Worm (Caenorhabditis elegans) whole organism, young adult: ENCODE results near the gene nlp-28.

ENCODE experiments used
- B0019.2 ChIP-seq: fragments of 200-800 bp; sonication (Bioruptor generic); conservative IDR thresholded peaks from 2 replicates; pipeline ENCODE4 v1.3.6; 2022; ENCODE audit warnings: missing genetic modification reagents, missing genetic modification characterization, missing compliant biosample characterization
- B0035.1 ChIP-seq: sonication (generic microtip); optimal IDR thresholded peaks from 2 replicates; lab custom pipeline; 2016; ENCODE audit warnings: missing genetic modification characterization, mild to moderate bottlenecking, missing compliant biosample characterization, missing genotype, missing genetic modification reagents
- C06A6.2 ChIP-seq: fragments of 200-800 bp; sonication (Bioruptor generic); conservative IDR thresholded peaks from 2 replicates; pipeline ENCODE4 v1.3.6; 2022; ENCODE audit warnings: missing genetic modification characterization, missing compliant biosample characterization
- C17E4.6 ChIP-seq: fragments of 200-800 bp; sonication (Bioruptor generic); IDR thresholded peaks from 2 replicates; pipeline ENCODE4 v1.3.6; 2022; ENCODE audit warnings: missing genetic modification reagents, missing genetic modification characterization, missing compliant biosample characterization
- D2030.7 ChIP-seq: fragments of 200-800 bp; sonication (Bioruptor generic); IDR thresholded peaks from 2 replicates; pipeline ENCODE4 v1.3.6; 2022; ENCODE audit warnings: missing genetic modification reagents, missing genetic modification characterization, missing compliant biosample characterization
- F10E7.11 ChIP-seq: sonication (generic microtip); optimal IDR thresholded peaks from 2 replicates; lab custom pipeline; 2017; ENCODE audit warnings: mild to moderate bottlenecking, missing genetic modification characterization, moderate library complexity, missing compliant biosample characterization
- F22D6.2 ChIP-seq: sonication (generic microtip); optimal IDR thresholded peaks from 2 replicates; lab custom pipeline; 2016; ENCODE audit warnings: mild to moderate bottlenecking, missing genetic modification characterization, missing compliant biosample characterization
- F33H1.4 ChIP-seq: fragments of 200-800 bp; sonication (Bioruptor generic); IDR thresholded peaks from 2 replicates; pipeline ENCODE4 v1.3.6; 2022; ENCODE audit warnings: missing genetic modification reagents, missing genetic modification characterization, missing compliant biosample characterization
- F39B2.1 ChIP-seq: fragments of 200-800 bp; sonication (Bioruptor generic); IDR thresholded peaks from 2 replicates; pipeline ENCODE4 v1.3.6; 2022; ENCODE audit warnings: missing genetic modification reagents, missing genetic modification characterization, missing compliant biosample characterization
- F49E8.2 ChIP-seq: sonication (generic microtip); optimal IDR thresholded peaks from 3 replicates; lab custom pipeline; 2017; ENCODE audit warnings: missing genetic modification characterization, mild to moderate bottlenecking, missing compliant biosample characterization, antibody characterized with exemption, moderate library complexity; ENCODE audit not compliant: insufficient read depth
- F55B11.4 ChIP-seq: sonication (generic microtip); optimal IDR thresholded peaks from 2 replicates; lab custom pipeline; 2016; ENCODE audit warnings: missing compliant biosample characterization, missing genetic modification characterization, borderline replicate concordance; ENCODE audit not compliant: insufficient read depth
- F57C9.4 ChIP-seq: sonication (generic microtip); optimal IDR thresholded peaks from 2 replicates; lab custom pipeline; 2017; ENCODE audit warnings: mild to moderate bottlenecking, missing genetic modification characterization, missing compliant biosample characterization
- T26A5.8 ChIP-seq: sonication (generic microtip); optimal IDR thresholded peaks from 2 replicates; lab custom pipeline; 2016; ENCODE audit warnings: missing genetic modification characterization, missing compliant biosample characterization
- Y53F4B.3 ChIP-seq: fragments of 200-800 bp; sonication (Bioruptor generic); IDR thresholded peaks from 2 replicates; pipeline ENCODE4 v1.3.6; 2022; ENCODE audit warnings: missing genetic modification reagents, missing genetic modification characterization, missing compliant biosample characterization
- Y53G8AR.9 ChIP-seq: fragments of 200-800 bp; sonication (Bioruptor generic); conservative IDR thresholded peaks from 2 replicates; pipeline ENCODE4 v1.3.6; 2022; ENCODE audit warnings: missing genetic modification reagents, missing genetic modification characterization, missing compliant biosample characterization
- Y67H2A.10 ChIP-seq: fragments of 200-800 bp; sonication (Bioruptor generic); conservative IDR thresholded peaks from 2 replicates; pipeline ENCODE4 v1.3.6; 2022; ENCODE audit warnings: missing genetic modification reagents, missing genetic modification characterization, missing compliant biosample characterization
- Y79H2A.3 ChIP-seq: fragments of 200-800 bp; sonication (Bioruptor generic); conservative IDR thresholded peaks from 2 replicates; pipeline ENCODE4 v1.3.6; 2022; ENCODE audit warnings: missing genetic modification reagents, missing genetic modification characterization, missing compliant biosample characterization
- Y95B8A.8 ChIP-seq: fragments of 200-800 bp; sonication (Bioruptor generic); IDR thresholded peaks from 2 replicates; pipeline ENCODE4 v1.3.6; 2022; ENCODE audit warnings: missing genetic modification reagents, missing genetic modification characterization, missing compliant biosample characterization
- ama-1 ChIP-seq, 3 experiments: fragments of 150-350 bp in 1 of 3; sonication (generic microtip) in 2 of 3; optimal IDR thresholded peaks; 2 replicates each; lab custom pipeline; 2014 to 2018; ENCODE audit warnings: missing biosample characterization in 2 of 3, missing genetic modification characterization in 2 of 3, missing genetic modification reagents in 2 of 3
- athp-1 ChIP-seq: sonication (generic microtip); optimal IDR thresholded peaks from 2 replicates; lab custom pipeline; 2017; ENCODE audit warnings: mild to moderate bottlenecking, missing genetic modification characterization, missing compliant biosample characterization
- ceh-58 ChIP-seq: fragments of 200-800 bp; sonication (Bioruptor generic); IDR thresholded peaks from 2 replicates; pipeline ENCODE4 v1.3.6; 2022; ENCODE audit warnings: missing genetic modification characterization, missing compliant biosample characterization
- chd-7 ChIP-seq: sonication (generic microtip); optimal IDR thresholded peaks from 2 replicates; lab custom pipeline; 2016; ENCODE audit warnings: mild to moderate bottlenecking, missing genetic modification characterization, moderate library complexity, missing compliant biosample characterization
- egrh-3 ChIP-seq: fragments of 200-800 bp; sonication (Bioruptor generic); IDR thresholded peaks from 2 replicates; pipeline ENCODE4 v1.3.6; 2022; ENCODE audit warnings: missing genetic modification reagents, missing genetic modification characterization, missing compliant biosample characterization
- fkh-3 ChIP-seq: sonication (generic microtip); optimal IDR thresholded peaks from 2 replicates; lab custom pipeline; 2016; ENCODE audit warnings: mild to moderate bottlenecking, missing genetic modification characterization, missing compliant biosample characterization
- hmg-20 ChIP-seq: fragments of 200-800 bp; sonication (Bioruptor generic); IDR thresholded peaks from 2 replicates; pipeline ENCODE4 v1.3.6; 2022; ENCODE audit warnings: missing genetic modification reagents, missing genetic modification characterization, missing compliant biosample characterization
- hrde-1 ChIP-seq: sonication (generic microtip); optimal IDR thresholded peaks from 2 replicates; lab custom pipeline; 2016; ENCODE audit warnings: missing genetic modification characterization, mild to moderate bottlenecking, missing compliant biosample characterization, moderate library complexity, missing genotype, missing genetic modification reagents, borderline replicate concordance
- hsf-1 ChIP-seq: fragments of 200-800 bp; sonication (Bioruptor generic); IDR thresholded peaks from 2 replicates; pipeline ENCODE4 v1.3.6; 2022; ENCODE audit warnings: missing genetic modification reagents, missing genetic modification characterization, missing compliant biosample characterization
- let-526 ChIP-seq: fragments of 200-800 bp; sonication (Bioruptor generic); IDR thresholded peaks from 2 replicates; pipeline ENCODE4 v1.3.6; 2022; ENCODE audit warnings: missing genetic modification reagents, missing genetic modification characterization, missing compliant biosample characterization
- let-607 ChIP-seq, 2 experiments: fragments of 200-800 bp in 1 of 2; sonication (Bioruptor generic) in 1 of 2; sonication (generic microtip) in 1 of 2; optimal IDR thresholded peaks; 2 replicates each; lab custom pipeline; 2016 to 2018; ENCODE audit warnings: mild to moderate bottlenecking in 2 of 2, missing compliant biosample characterization in 2 of 2, missing genetic modification characterization in 2 of 2, moderate library complexity in 2 of 2, missing genotype in 1 of 2
- lir-1 ChIP-seq: fragments of 200-800 bp; sonication (Bioruptor generic); conservative IDR thresholded peaks from 2 replicates; pipeline ENCODE4 v1.3.6; 2022; ENCODE audit warnings: missing genetic modification reagents, missing genetic modification characterization, missing compliant biosample characterization
- mes-4 ChIP-seq: sonication (generic microtip); optimal IDR thresholded peaks from 2 replicates; lab custom pipeline; 2016; ENCODE audit warnings: missing genotype, missing genetic modification characterization, missing compliant biosample characterization
- nfya-2 ChIP-seq: fragments of 200-800 bp; sonication (Bioruptor generic); IDR thresholded peaks from 2 replicates; pipeline ENCODE4 v1.3.6; 2022; ENCODE audit warnings: missing genetic modification reagents, missing genetic modification characterization, missing compliant biosample characterization
- nhr-27 ChIP-seq: fragments of 200-800 bp; sonication (Bioruptor generic); optimal IDR thresholded peaks from 2 replicates; lab custom pipeline; 2018; ENCODE audit warnings: mild to moderate bottlenecking, missing genetic modification characterization, moderate library complexity, missing compliant biosample characterization
- rec-8 ChIP-seq, 2 experiments: sonication (generic microtip); optimal IDR thresholded peaks; 2 replicates each; lab custom pipeline; 2016; ENCODE audit warnings: mild to moderate bottlenecking in 2 of 2, missing genetic modification characterization in 2 of 2, missing genetic modification reagents in 2 of 2, missing genotype in 2 of 2, missing biosample characterization in 1 of 2, missing compliant biosample characterization in 1 of 2, moderate library complexity in 1 of 2
- repo-1 ChIP-seq: sonication (generic microtip); optimal IDR thresholded peaks from 2 replicates; lab custom pipeline; 2017; ENCODE audit warnings: mild to moderate bottlenecking, missing genetic modification characterization, missing compliant biosample characterization
- rpc-1 ChIP-seq, 2 experiments: fragments of 150-350 bp in 1 of 2; sonication (generic microtip) in 1 of 2; optimal IDR thresholded peaks; 2 replicates each; lab custom pipeline; 2014 to 2018; ENCODE audit warnings: missing biosample characterization in 1 of 2, missing genetic modification characterization in 1 of 2, missing genetic modification reagents in 1 of 2, missing genotype in 1 of 2
- sptf-2 ChIP-seq: fragments of 200-800 bp; sonication (Bioruptor generic); optimal IDR thresholded peaks from 2 replicates; lab custom pipeline; 2018; ENCODE audit warnings: mild to moderate bottlenecking, missing genetic modification characterization, missing compliant biosample characterization
- tbx-9 ChIP-seq: sonication (generic microtip); optimal IDR thresholded peaks from 2 replicates; lab custom pipeline; 2016; ENCODE audit warnings: borderline replicate concordance, missing genetic modification characterization, inconsistent platforms, missing compliant biosample characterization
- unc-130 ChIP-seq: sonication (generic microtip); optimal IDR thresholded peaks from 2 replicates; lab custom pipeline; 2016; ENCODE audit warnings: missing genetic modification reagents, missing genetic modification characterization, missing compliant biosample characterization

nlp-28 gene

ce11 chrV:3980228-3980933 is 7.3 kb upstream of the nlp-28 start:
- TF ChIP-seq F55B11.4 (tag; lab: Kevin White, UChicago) (no peak), chd-7 (no peak)

ce11 chrV:3981680-3982079 is 6.0 kb upstream of the nlp-28 start, which contains the start of gene nlp-30:
Gene nlp-30 (plus strand): TSS chrV:3981980.
- TF ChIP-seq rpc-1 (optimal IDR thresholded peaks at IDR 0.05; lab: Kevin White, UChicago) = no peak
- TF ChIP-seq rpc-1 (tag; optimal IDR thresholded peaks at IDR 0.05; lab: Kevin White, UChicago) = no peak
- TF ChIP-seq fkh-3 = no peak
- no peak for TF ChIP-seq let-526 (GFP tag; lab: Robert Waterston, UW)
- no peak for TF ChIP-seq rec-8 (tag; optimal IDR thresholded peaks at IDR 0.05; lab: Kevin White, UChicago)
- TF ChIP-seq Y53F4B.3 = no peak
- no peak for TF ChIP-seq Y79H2A.3 (GFP tag; lab: Robert Waterston, UW)
- TF ChIP-seq tbx-9 (tag; lab: Kevin White, UChicago) = no peak
- no peak for TF ChIP-seq F57C9.4
- TF ChIP-seq ama-1 (optimal IDR thresholded peaks at IDR 0.05; lab: Kevin White, UChicago) = no peak
- TF ChIP-seq ama-1 (GFP tag; optimal IDR thresholded peaks at IDR 0.05; lab: Kevin White, UChicago) = no peak
- TF ChIP-seq sptf-2 (GFP tag; lab: Kevin White, UChicago) = no peak
- no peak for TF ChIP-seq B0019.2
- no peak for TF ChIP-seq nhr-27 (tag; lab: Kevin White, UChicago)
- no peak for TF ChIP-seq athp-1
- TF ChIP-seq Y53G8AR.9 (GFP tag; lab: Robert Waterston, UW) = no peak
- no peak for TF ChIP-seq Y67H2A.10 (GFP tag; lab: Robert Waterston, UW)
- no peak for TF ChIP-seq repo-1 (tag; lab: Kevin White, UChicago)
- no peak for TF ChIP-seq T26A5.8
- no peak for TF ChIP-seq egrh-3 (GFP tag; lab: Robert Waterston, UW)
- TF ChIP-seq F33H1.4 = no peak

- no peak for TF ChIP-seq D2030.7 (GFP tag; lab: Robert Waterston, UW)
- TF ChIP-seq T26A5.8 = no peak
- TF ChIP-seq F10E7.11 (tag; lab: Kevin White, UChicago) = no peak
- no peak for TF ChIP-seq hsf-1
- no peak for TF ChIP-seq B0035.1 (tag; lab: Kevin White, UChicago)
- no peak for TF ChIP-seq Y95B8A.8
- no peak for TF ChIP-seq F22D6.2
These were observed 3.5 kb upstream of the nlp-28 start, which contains the start of gene nlp-29 for ce11 chrV:3984178-3984577. Gene nlp-29 (plus strand): TSS chrV:3984425.

ce11 chrV:3985104-3985503 is 2.6 kb upstream of the nlp-28 start:
- TF ChIP-seq lir-1 (no peak), C06A6.2 (GFP tag; lab: Robert Waterston, UW) (no peak), hmg-20 (no peak), sptf-2 (GFP tag; lab: Kevin White, UChicago) (no peak), F55B11.4 (tag; lab: Kevin White, UChicago) (no peak), unc-130 (GFP tag; lab: Kevin White, UChicago) (no peak), B0019.2 (no peak), F39B2.1 (GFP tag; lab: Robert Waterston, UW) (no peak), F49E8.2 (no peak), D2030.7 (GFP tag; lab: Robert Waterston, UW) (no peak), Y53F4B.3 (no peak), Y53G8AR.9 (GFP tag; lab: Robert Waterston, UW) (no peak), F33H1.4 (no peak), ceh-58 (GFP tag; lab: Robert Waterston, UW) (no peak), mes-4 (no peak), nfya-2 (GFP tag; lab: Robert Waterston, UW) (no peak), let-607 (tag; optimal IDR thresholded peaks at IDR 0.05; lab: Kevin White, UChicago) (no peak), hrde-1 (tag; lab: Kevin White, UChicago) (no peak), C17E4.6 (GFP tag; lab: Robert Waterston, UW) (no peak), F22D6.2 (no peak)
- TF ChIP-seq, all 124 proteins: peak for 0
